Worm (Caenorhabditis elegans) whole organism, late embryonic: ENCODE results near the gene col-155.

Source experiments
- C08G9.2 ChIP-seq: sonication (generic microtip); optimal IDR thresholded peaks from 2 replicates; lab custom pipeline; 2016; ENCODE audit warnings: mild to moderate bottlenecking, missing genetic modification characterization, moderate library complexity, missing compliant biosample characterization
- F13H6.1 ChIP-seq: sonication (generic microtip); optimal IDR thresholded peaks from 2 replicates; lab custom pipeline; 2016; ENCODE audit warnings: missing genetic modification characterization, missing compliant biosample characterization
- K02D7.2 ChIP-seq: sonication (generic microtip); optimal IDR thresholded peaks from 2 replicates; lab custom pipeline; 2017; ENCODE audit warnings: mild to moderate bottlenecking, missing genetic modification characterization, missing compliant biosample characterization
- K09A11.1 ChIP-seq: sonication (generic microtip); optimal IDR thresholded peaks from 2 replicates; lab custom pipeline; 2017; ENCODE audit warnings: antibody characterized with exemption, mild to moderate bottlenecking, missing genetic modification characterization, missing compliant biosample characterization; ENCODE audit not compliant: insufficient read depth
- T23F11.4 ChIP-seq: fragments of 200-800 bp; sonication (Bioruptor generic); optimal IDR thresholded peaks from 2 replicates; lab custom pipeline; 2018; ENCODE audit warnings: mild to moderate bottlenecking, missing genetic modification characterization, missing compliant biosample characterization
- ama-1 ChIP-seq: fragments of 150-350 bp; optimal IDR thresholded peaks from 2 replicates; lab custom pipeline; 2014
- ceh-24 ChIP-seq: sonication (generic microtip); optimal IDR thresholded peaks from 2 replicates; lab custom pipeline; 2016; ENCODE audit warnings: mild to moderate bottlenecking, missing genetic modification characterization, missing compliant biosample characterization
- ceh-30 ChIP-seq: fragments of 150-350 bp; optimal IDR thresholded peaks from 2 replicates; lab custom pipeline; 2014; ENCODE audit warnings: missing biosample characterization, missing genetic modification characterization
- ceh-34 ChIP-seq: sonication (generic microtip); optimal IDR thresholded peaks from 2 replicates; lab custom pipeline; 2016; ENCODE audit warnings: mild to moderate bottlenecking, missing genetic modification characterization, missing compliant biosample characterization
- che-1 ChIP-seq: sonication (generic microtip); optimal IDR thresholded peaks from 2 replicates; lab custom pipeline; 2016; ENCODE audit warnings: mild to moderate bottlenecking, missing genetic modification characterization, missing compliant biosample characterization
- dmd-4 ChIP-seq: sonication (generic microtip); optimal IDR thresholded peaks from 2 replicates; lab custom pipeline; 2016; ENCODE audit warnings: borderline replicate concordance, missing genetic modification characterization, missing compliant biosample characterization
- elt-4 ChIP-seq: sonication (generic microtip); optimal IDR thresholded peaks from 2 replicates; lab custom pipeline; 2016; ENCODE audit warnings: missing genetic modification characterization, missing compliant biosample characterization
- ets-4 ChIP-seq: sonication (generic microtip); optimal IDR thresholded peaks from 2 replicates; lab custom pipeline; 2016; ENCODE audit warnings: missing genetic modification characterization, missing compliant biosample characterization
- fax-1 ChIP-seq: sonication (generic microtip); optimal IDR thresholded peaks from 2 replicates; lab custom pipeline; 2016; ENCODE audit warnings: missing genotype, missing genetic modification characterization, missing compliant biosample characterization
- fkh-6 ChIP-seq: sonication (generic microtip); optimal IDR thresholded peaks from 2 replicates; lab custom pipeline; 2016; ENCODE audit warnings: missing genetic modification characterization, missing compliant biosample characterization
- hlh-13 ChIP-seq: fragments of 200-800 bp; sonication (Bioruptor generic); optimal IDR thresholded peaks from 2 replicates; lab custom pipeline; 2018; ENCODE audit warnings: mild to moderate bottlenecking, missing genetic modification characterization, missing compliant biosample characterization
- hlh-15 ChIP-seq: sonication (generic microtip); optimal IDR thresholded peaks from 2 replicates; lab custom pipeline; 2016; ENCODE audit warnings: missing genetic modification characterization, missing compliant biosample characterization
- hlh-30 ChIP-seq: sonication (generic microtip); optimal IDR thresholded peaks from 2 replicates; lab custom pipeline; 2017; ENCODE audit warnings: antibody characterized with exemption, missing genetic modification characterization, missing compliant biosample characterization; ENCODE audit not compliant: insufficient read depth
- hlh-8 ChIP-seq: sonication (generic microtip); optimal IDR thresholded peaks from 2 replicates; lab custom pipeline; 2016; ENCODE audit warnings: missing genotype, missing genetic modification characterization, missing compliant biosample characterization
- lim-6 ChIP-seq: sonication (generic microtip); optimal IDR thresholded peaks from 2 replicates; lab custom pipeline; 2016; ENCODE audit warnings: missing genetic modification characterization, missing compliant biosample characterization
- lin-11 ChIP-seq: fragments of 200-800 bp; sonication (Bioruptor generic); optimal IDR thresholded peaks from 2 replicates; lab custom pipeline; 2018; ENCODE audit warnings: mild to moderate bottlenecking, missing genetic modification characterization, missing compliant biosample characterization
- nfya-1 ChIP-seq: sonication (generic microtip); optimal IDR thresholded peaks from 2 replicates; lab custom pipeline; 2017; ENCODE audit warnings: missing genetic modification characterization, mild to moderate bottlenecking, missing compliant biosample characterization, antibody characterized with exemption, moderate library complexity
- nhr-232 ChIP-seq: sonication (generic microtip); optimal IDR thresholded peaks from 2 replicates; lab custom pipeline; 2016; ENCODE audit warnings: missing genetic modification characterization, missing compliant biosample characterization
- npax-4 ChIP-seq: sonication (generic microtip); optimal IDR thresholded peaks from 2 replicates; lab custom pipeline; 2016; ENCODE audit warnings: missing genetic modification characterization, missing compliant biosample characterization
- pat-9 ChIP-seq: fragments of 200-800 bp; sonication (Bioruptor generic); optimal IDR thresholded peaks from 2 replicates; lab custom pipeline; 2018; ENCODE audit warnings: mild to moderate bottlenecking, missing genetic modification characterization, moderate library complexity, missing compliant biosample characterization
- pha-4 ChIP-seq: fragments of 150-350 bp; optimal IDR thresholded peaks from 2 replicates; lab custom pipeline; 2018; ENCODE audit warnings: missing biosample characterization, missing genetic modification reagents, missing genetic modification characterization
- ref-2 ChIP-seq: sonication (generic microtip); optimal IDR thresholded peaks from 2 replicates; lab custom pipeline; 2016; ENCODE audit warnings: missing genetic modification characterization, missing compliant biosample characterization
- rnt-1 ChIP-seq: sonication (generic microtip); optimal IDR thresholded peaks from 2 replicates; lab custom pipeline; 2016; ENCODE audit warnings: missing genetic modification characterization, missing compliant biosample characterization
- sdc-2 ChIP-seq: sonication (generic microtip); optimal IDR thresholded peaks from 2 replicates; lab custom pipeline; 2016; ENCODE audit warnings: missing genotype, missing genetic modification characterization, missing compliant biosample characterization
- tbx-2 ChIP-seq: sonication (generic microtip); optimal IDR thresholded peaks from 2 replicates; lab custom pipeline; 2016; ENCODE audit warnings: missing genetic modification characterization, missing compliant biosample characterization
- ttx-3 ChIP-seq: sonication (generic microtip); optimal IDR thresholded peaks from 2 replicates; lab custom pipeline; 2016; ENCODE audit warnings: missing genetic modification reagents, missing genetic modification characterization, missing compliant biosample characterization
- unc-42 ChIP-seq: sonication (generic microtip); optimal IDR thresholded peaks from 2 replicates; lab custom pipeline; 2016; ENCODE audit warnings: missing genotype, missing genetic modification characterization, missing compliant biosample characterization
- unc-86 ChIP-seq: sonication (generic microtip); optimal IDR thresholded peaks from 2 replicates; lab custom pipeline; 2016; ENCODE audit warnings: missing genetic modification characterization, missing compliant biosample characterization
- zip-5 ChIP-seq: sonication (generic microtip); optimal IDR thresholded peaks from 2 replicates; lab custom pipeline; 2016; ENCODE audit warnings: missing genetic modification characterization, missing compliant biosample characterization
- ztf-16 ChIP-seq: sonication (generic microtip); optimal IDR thresholded peaks from 2 replicates; lab custom pipeline; 2017; ENCODE audit warnings: missing genetic modification characterization, missing compliant biosample characterization

col-155 gene

ce11 chrV:11390394-11390793 is 718 bp upstream of the col-155 start, which contains the start of the genes K03B8.11 and K03B8.14:
Gene K03B8.11, minus strand, starts transcription at chrV:11390494.
Gene K03B8.14, plus strand, starts transcription at chrV:11390503.
- TF ChIP-seq dmd-4 (tag; lab: Kevin White, UChicago) = no peak
- no peak for TF ChIP-seq C08G9.2 (tag; lab: Kevin White, UChicago)
- no peak for TF ChIP-seq nhr-232 (tag; lab: Kevin White, UChicago)
- no peak for TF ChIP-seq nfya-1
- no peak for TF ChIP-seq unc-42 (tag; lab: Kevin White, UChicago)
- TF ChIP-seq hlh-13 = no peak

DNA sequence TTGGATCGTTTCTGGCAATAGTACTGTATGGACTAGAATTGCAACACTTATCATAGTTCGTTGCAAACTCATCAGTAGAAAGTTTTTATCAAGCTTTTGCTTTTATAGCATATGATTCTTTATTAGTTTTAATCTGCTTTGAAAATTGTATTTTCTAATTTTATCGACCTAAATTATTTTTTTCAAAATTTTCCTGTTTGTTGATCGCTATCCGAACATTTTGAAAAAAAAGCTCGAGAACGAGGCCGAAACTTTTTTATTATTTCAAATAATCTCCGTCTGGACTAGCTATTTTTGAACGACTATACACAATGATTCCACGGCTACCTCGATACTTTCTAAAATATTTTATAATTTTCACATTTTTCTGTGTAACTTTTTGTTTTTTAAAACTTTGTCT is 3.2 kb downstream of the col-155 start, which contains the start of gene F55C10.4:
Gene F55C10.4, plus strand, starts transcription at position 301 of the 400 bp plus-strand sequence.
- no peak for TF ChIP-seq ttx-3 (tag; lab: Kevin White, UChicago)
- no peak for TF ChIP-seq ceh-24 (tag; lab: Kevin White, UChicago)
- no peak for TF ChIP-seq hlh-8 (tag; lab: Kevin White, UChicago)
- no peak for TF ChIP-seq pat-9 (tag; lab: Kevin White, UChicago)
- no peak for TF ChIP-seq che-1
- no peak for TF ChIP-seq zip-5 (tag; lab: Kevin White, UChicago)
- no peak for TF ChIP-seq T23F11.4 (GFP tag; lab: Kevin White, UChicago)
- TF ChIP-seq npax-4 = no peak
- no peak for TF ChIP-seq fax-1
- TF ChIP-seq lin-11 = no peak
- TF ChIP-seq K09A11.1 (tag; lab: Kevin White, UChicago) = no peak
- TF ChIP-seq dmd-4 (tag; lab: Kevin White, UChicago) = no peak
- no peak for TF ChIP-seq K02D7.2 (tag; lab: Kevin White, UChicago)
- no peak for TF ChIP-seq pha-4 (tag; lab: Kevin White, UChicago)
- TF ChIP-seq, all 69 proteins: peak for 0

ce11 chrV:11385060-11385459 is 4.6 kb downstream of the col-155 start, which contains the start of gene col-154:
Gene col-154, plus strand, starts transcription at chrV:11385360.
- TF ChIP-seq ceh-34 (tag; lab: Kevin White, UChicago) (no peak), hlh-8 (tag; lab: Kevin White, UChicago) (no peak), zip-5 (tag; lab: Kevin White, UChicago) (no peak), dmd-4 (tag; lab: Kevin White, UChicago) (no peak), ama-1 (lab: Kevin White, UChicago) (no peak), K02D7.2 (tag; lab: Kevin White, UChicago) (no peak), rnt-1 (tag; lab: Kevin White, UChicago) (no peak), fkh-6 (no peak), fax-1 (no peak), unc-86 (no peak), ztf-16 (tag; lab: Kevin White, UChicago) (no peak), tbx-2 (no peak), ref-2 (no peak), hlh-30 (no peak), ceh-24 (tag; lab: Kevin White, UChicago) (no peak), C08G9.2 (tag; lab: Kevin White, UChicago) (no peak), sdc-2 (no peak), ceh-30 (tag; lab: Kevin White, UChicago) (no peak)

- no peak for TF ChIP-seq ama-1 (lab: Kevin White, UChicago)
- TF ChIP-seq hlh-15 = no peak
- no peak for TF ChIP-seq K02D7.2 (tag; lab: Kevin White, UChicago)
- no peak for TF ChIP-seq lim-6
- no peak for TF ChIP-seq lin-11
- no peak for TF ChIP-seq ref-2
- no peak for TF ChIP-seq F13H6.1 (tag; lab: Kevin White, UChicago)
- TF ChIP-seq elt-4 (tag; lab: Kevin White, UChicago) = no peak
- TF ChIP-seq ets-4 (tag; lab: Kevin White, UChicago) = no peak
- no peak for TF ChIP-seq T23F11.4 (GFP tag; lab: Kevin White, UChicago)
- TF ChIP-seq rnt-1 (tag; lab: Kevin White, UChicago) = no peak
Observed at ce11 chrV:11383032-11383431, 6.6 kb downstream of the col-155 start, which contains the start of gene F55C10.5. Gene F55C10.5, plus strand, starts transcription at chrV:11383105.
